Fruit fly (Drosophila melanogaster): ENCODE measurements around the gene Mpi.

Gene Mpi

dm6 chr3R:9740713-9741112 lies 18.7 kb upstream of the Mpi start, which contains the start of gene Pnn (continued):
- peak; percentile 95 for TF ChIP-seq CG13287 (GFP tag; IDR thresholded peaks at IDR 0.05; ENCODE audit: partially characterized antibody)
- TF ChIP-seq Opbp (GFP tag; IDR thresholded peaks at IDR 0.05; ENCODE audit: partially characterized antibody): peak; percentile 94
- TF ChIP-seq Xbp1 (GFP tag; optimal IDR thresholded peaks at IDR 0.05): peak; percentile 6
- TF ChIP-seq sna (GFP tag; IDR thresholded peaks at IDR 0.05; ENCODE audit: partially characterized antibody): peak; percentile 87
- TF ChIP-seq CG2116 (GFP tag; optimal IDR thresholded peaks at IDR 0.05): peak; percentile 44
- no peak for TF ChIP-seq CG1024 (GFP tag; IDR thresholded peaks at IDR 0.05)
- TF ChIP-seq zen2 (GFP tag; IDR thresholded peaks at IDR 0.05; ENCODE audit: partially characterized antibody): peak; percentile 85
- TF ChIP-seq CG13894 (tag; optimal IDR thresholded peaks at IDR 0.05): peak; percentile 77
- TF ChIP-seq CG17802 (tag; optimal IDR thresholded peaks at IDR 0.05): no peak
- TF ChIP-seq lmd (GFP tag; IDR thresholded peaks at IDR 0.05): no peak
- TF ChIP-seq E2f2 (GFP tag; IDR thresholded peaks at IDR 0.05): peak; percentile 29; the same call in 1 of the 2 replicates
- TF ChIP-seq cad (GFP tag; optimal IDR thresholded peaks at IDR 0.05): peak; percentile 30
- TF ChIP-seq CG8924 (tag; optimal IDR thresholded peaks at IDR 0.05): peak; percentile 52
- TF ChIP-seq pb (GFP tag; optimal IDR thresholded peaks at IDR 0.05): no peak
- TF ChIP-seq hbn (GFP tag; IDR thresholded peaks at IDR 0.05; ENCODE audit: partially characterized antibody): peak; percentile 87
- peak; percentile 86 for TF ChIP-seq Doc3 (GFP tag; IDR thresholded peaks at IDR 0.05; ENCODE audit: partially characterized antibody)
- peak; percentile 59 for TF ChIP-seq CG14710 (tag; optimal IDR thresholded peaks at IDR 0.05)
- peak; percentile 6 for TF ChIP-seq Sox100B (GFP tag; optimal IDR thresholded peaks at IDR 0.05)
- TF ChIP-seq br (optimal IDR thresholded peaks at IDR 0.05): no peak
- TF ChIP-seq GATAe (GFP tag; conservative IDR thresholded peaks at IDR 0.05): no peak
- TF ChIP-seq repo (GFP tag; optimal IDR thresholded peaks at IDR 0.05): no peak
- peak; percentile 83 for TF ChIP-seq Sry-δ (GFP tag; optimal IDR thresholded peaks at IDR 0.05)
- no peak for TF ChIP-seq CG13775 (GFP tag; optimal IDR thresholded peaks at IDR 0.05)
- TF ChIP-seq Dref (GFP tag; IDR thresholded peaks at IDR 0.05): peak; percentile 81
- TF ChIP-seq CG12659 (GFP tag; optimal IDR thresholded peaks at IDR 0.05): peak; percentile 30
- no peak for TF ChIP-seq CG6683 (GFP tag; optimal IDR thresholded peaks at IDR 0.05)
- TF ChIP-seq CG8478 (optimal IDR thresholded peaks at IDR 0.05): no peak
- TF ChIP-seq CG10431 (GFP tag; optimal IDR thresholded peaks at IDR 0.05): no peak
- peak; percentile 77 for TF ChIP-seq tna (GFP tag; IDR thresholded peaks at IDR 0.05; ENCODE audit: partially characterized antibody)
- TF ChIP-seq mam (GFP tag; optimal IDR thresholded peaks at IDR 0.05): no peak
- peak; percentile 56 for TF ChIP-seq Med (GFP tag)
- peak; percentile 92 for TF ChIP-seq CG16813 (GFP tag; IDR thresholded peaks at IDR 0.05; ENCODE audit: partially characterized antibody)
- no peak for TF ChIP-seq ind (GFP tag; optimal IDR thresholded peaks at IDR 0.05)
- peak; percentile 86 for TF ChIP-seq hb (GFP tag; IDR thresholded peaks at IDR 0.05; ENCODE audit: partially characterized antibody)

- TF ChIP-seq CG7928 (GFP tag; optimal IDR thresholded peaks at IDR 0.05) (no peak), lilli (GFP tag; optimal IDR thresholded peaks at IDR 0.05) (no peak), CG11560 (tag; IDR thresholded peaks at IDR 0.05) (no peak), tup (GFP tag; optimal IDR thresholded peaks at IDR 0.05) (no peak), Deaf1 (tag; optimal IDR thresholded peaks at IDR 0.05) (no peak), CG17829 (tag; optimal IDR thresholded peaks at IDR 0.05) (no peak), sens (GFP tag) (peak; percentile 62), Med (GFP tag) (peak; percentile 22)
Observed at dm6 chr3R:9743217-9743616, 16.2 kb upstream of the Mpi start, which contains the start of gene CG31415. CG31415 (plus strand) TSS chr3R:9743517.

Data from whole organism, embryonic.